Fruit fly (Drosophila melanogaster) Kc167 (cell line): ENCODE measurements around the gene NK7.1.

Experiments
- Myc ChIP-seq: fragments of >200 bp; optimal IDR thresholded peaks from 2 replicates; lab custom pipeline; 2017; ENCODE audit warnings: missing external identifiers
- Sin3A ChIP-seq: fragments of >200 bp; optimal IDR thresholded peaks from 2 replicates; lab custom pipeline; 2018; ENCODE audit warnings: missing external identifiers
- h ChIP-seq: fragments of >200 bp; optimal IDR thresholded peaks from 3 replicates; lab custom pipeline; 2018; ENCODE audit warnings: missing external identifiers
- insv ChIP-seq: fragments of >200 bp; optimal IDR thresholded peaks from 3 replicates; lab custom pipeline; 2018; ENCODE audit warnings: missing external identifiers
- psq ChIP-seq: fragments of >200 bp; optimal IDR thresholded peaks from 2 replicates; lab custom pipeline; 2017; ENCODE audit warnings: missing external identifiers

dm6 chr3R:14361741-14362232 is 11.0 kb downstream of the NK7.1 start, which contains the start of gene Dnaaf5:
- TF ChIP-seq psq (lab: Kevin White, UChicago) (no peak), insv (lab: Kevin White, UChicago) (no peak), h (lab: Kevin White, UChicago) (no peak), Myc (lab: Kevin White, UChicago) (no peak), Sin3A (lab: Kevin White, UChicago) (no peak)
